Fruit fly (Drosophila melanogaster) whole organism, embryonic: ENCODE results near the gene CG12106.

Experiments
- Adf1 ChIP-seq: fragments of 200-800 bp; sonication (Bioruptor generic); IDR thresholded peaks from 2 replicates; pipeline ENCODE4 v1.3.6; 2022; ENCODE audit warnings: missing biosample characterization, missing genetic modification characterization
- Atf-2 ChIP-seq: fragments of 200-800 bp; sonication (Bioruptor generic); optimal IDR thresholded peaks from 2 replicates; lab custom pipeline; 2016; ENCODE audit warnings: missing biosample characterization, missing genetic modification characterization
- Awh ChIP-seq: fragments of 200-800 bp; sonication (Bioruptor generic); IDR thresholded peaks from 2 replicates; pipeline ENCODE4, ENCODE4 v1.3.6; 2022; ENCODE audit warnings: missing biosample characterization, missing genetic modification characterization
- CG10147 ChIP-seq: fragments of 200-800 bp; sonication (Bioruptor generic); optimal IDR thresholded peaks from 2 replicates; lab custom pipeline; 2019; ENCODE audit warnings: missing biosample characterization, mild to moderate bottlenecking, missing genetic modification characterization, moderate library complexity
- CG10431 ChIP-seq: fragments of 200-800 bp; sonication (Bioruptor generic); optimal IDR thresholded peaks from 3 replicates; lab custom pipeline; 2018; ENCODE audit warnings: missing biosample characterization, mild to moderate bottlenecking, missing genetic modification characterization
- CG12659 ChIP-seq: fragments of 200-800 bp; sonication (Bioruptor generic); optimal IDR thresholded peaks from 3 replicates; lab custom pipeline; 2017; ENCODE audit warnings: mild to moderate bottlenecking, missing biosample characterization, missing genetic modification reagents, missing genetic modification characterization
- CG14860 ChIP-seq: fragments of 200-800 bp; sonication (Bioruptor generic); IDR thresholded peaks from 3 replicates; pipeline ENCODE4 v1.3.6; 2022; ENCODE audit warnings: missing biosample characterization, missing genetic modification characterization; ENCODE audit not compliant: partially characterized antibody
- CG14965 ChIP-seq: fragments of 200-800 bp; sonication (Bioruptor generic); optimal IDR thresholded peaks from 2 replicates; lab custom pipeline; 2016; ENCODE audit warnings: missing biosample characterization, missing genetic modification characterization, borderline replicate concordance
- CG15073 ChIP-seq: fragments of 200-800 bp; sonication (Bioruptor generic); optimal IDR thresholded peaks from 2 replicates; lab custom pipeline; 2016; ENCODE audit warnings: missing biosample characterization, missing genetic modification characterization
- CG1529 ChIP-seq: fragments of 200-800 bp; sonication (Bioruptor generic); optimal IDR thresholded peaks from 3 replicates; lab custom pipeline; 2018; ENCODE audit warnings: missing biosample characterization, missing genetic modification characterization
- CG17359 ChIP-seq: fragments of 200-800 bp; sonication (Bioruptor generic); optimal IDR thresholded peaks from 3 replicates; lab custom pipeline; 2018; ENCODE audit warnings: missing biosample characterization, mild to moderate bottlenecking, missing genetic modification characterization, moderate library complexity
- CG2678 ChIP-seq: fragments of 200-800 bp; sonication (Bioruptor generic); optimal IDR thresholded peaks from 3 replicates; lab custom pipeline; 2019; ENCODE audit warnings: missing biosample characterization, mild to moderate bottlenecking, missing genetic modification characterization, moderate library complexity
- CG31224 ChIP-seq: fragments of 200-800 bp; sonication (Bioruptor generic); IDR thresholded peaks from 2 replicates; pipeline ENCODE4 v1.3.6; 2022; ENCODE audit warnings: missing biosample characterization, missing genetic modification characterization
- CG32767 ChIP-seq: fragments of 200-800 bp; sonication (Bioruptor generic); IDR thresholded peaks from 2 replicates; pipeline ENCODE4 v1.3.6; 2022; ENCODE audit warnings: missing biosample characterization, missing genetic modification characterization
- CG34376 ChIP-seq: fragments of 200-800 bp; sonication (Bioruptor generic); optimal IDR thresholded peaks from 2 replicates; lab custom pipeline; 2018; ENCODE audit warnings: missing biosample characterization, mild to moderate bottlenecking, missing genetic modification characterization
- CG3847 ChIP-seq: fragments of 200-800 bp; sonication (Bioruptor generic); IDR thresholded peaks from 2 replicates; pipeline ENCODE4 v1.3.6; 2022; ENCODE audit warnings: missing biosample characterization, missing genetic modification characterization
- CG4282 ChIP-seq: fragments of 200-800 bp; sonication (Bioruptor generic); optimal IDR thresholded peaks from 2 replicates; lab custom pipeline; 2016; ENCODE audit warnings: missing biosample characterization, missing genetic modification characterization
- CG4617 ChIP-seq: fragments of 200-800 bp; sonication (Bioruptor generic); optimal IDR thresholded peaks from 3 replicates; lab custom pipeline; 2016; ENCODE audit warnings: missing biosample characterization, missing genetic modification characterization, borderline replicate concordance
- CG6654 ChIP-seq: fragments of 200-800 bp; sonication (Bioruptor generic); optimal IDR thresholded peaks from 2 replicates; lab custom pipeline; 2017; ENCODE audit warnings: missing biosample characterization, mild to moderate bottlenecking, missing genetic modification characterization
- CG7271 ChIP-seq: fragments of 200-800 bp; sonication (Bioruptor generic); optimal IDR thresholded peaks from 2 replicates; lab custom pipeline; 2018; ENCODE audit warnings: missing biosample characterization, mild to moderate bottlenecking, missing genetic modification characterization, moderate library complexity
- CG9817 ChIP-seq: fragments of 200-800 bp; sonication (Bioruptor generic); optimal IDR thresholded peaks from 2 replicates; lab custom pipeline; 2018; ENCODE audit warnings: missing biosample characterization, mild to moderate bottlenecking, missing genetic modification characterization, moderate library complexity
- Dip3 ChIP-seq: fragments of 200-800 bp; sonication (Bioruptor generic); optimal IDR thresholded peaks from 3 replicates; lab custom pipeline; 2016; ENCODE audit warnings: missing biosample characterization, missing genetic modification characterization
- Drgx ChIP-seq: fragments of 200-800 bp; sonication (Bioruptor generic); IDR thresholded peaks from 2 replicates; pipeline ENCODE4 v1.3.6; 2022; ENCODE audit warnings: missing biosample characterization, missing genetic modification characterization
- Hsf ChIP-seq: fragments of 200-800 bp; sonication (Bioruptor generic); optimal IDR thresholded peaks from 3 replicates; lab custom pipeline; 2016; ENCODE audit warnings: missing biosample characterization, missing genetic modification characterization
- MBD-R2 ChIP-seq: fragments of 200-800 bp; sonication (Bioruptor generic); IDR thresholded peaks from 2 replicates; pipeline ENCODE4 v1.3.6; 2022; ENCODE audit warnings: missing biosample characterization, missing genetic modification characterization
- Mes4 ChIP-seq: fragments of 200-800 bp; sonication (Bioruptor generic); optimal IDR thresholded peaks from 2 replicates; lab custom pipeline; 2016; ENCODE audit warnings: missing biosample characterization, missing genetic modification characterization
- Myb ChIP-seq: fragments of 200-800 bp; sonication (Bioruptor generic); optimal IDR thresholded peaks from 2 replicates; lab custom pipeline; 2016; ENCODE audit warnings: missing biosample characterization, missing genetic modification characterization
- NfI ChIP-seq: fragments of 200-800 bp; sonication (Bioruptor generic); optimal IDR thresholded peaks from 3 replicates; lab custom pipeline; 2018; ENCODE audit warnings: missing biosample characterization, mild to moderate bottlenecking, missing genetic modification characterization, moderate library complexity
- Rfx ChIP-seq: fragments of 200-800 bp; sonication (Bioruptor generic); IDR thresholded peaks from 2 replicates; pipeline ENCODE4 v1.3.6; 2022; ENCODE audit warnings: missing biosample characterization, missing genetic modification characterization
- Six4 ChIP-seq: fragments of 200-800 bp; sonication (Bioruptor generic); optimal IDR thresholded peaks from 2 replicates; lab custom pipeline; 2016; ENCODE audit warnings: missing biosample characterization, missing genetic modification characterization
- bigmax ChIP-seq: fragments of 200-800 bp; sonication (Bioruptor generic); optimal IDR thresholded peaks from 2 replicates; lab custom pipeline; 2018; ENCODE audit warnings: missing biosample characterization, mild to moderate bottlenecking, missing genetic modification characterization
- corto ChIP-seq: fragments of 200-800 bp; sonication (Bioruptor generic); optimal IDR thresholded peaks from 2 replicates; lab custom pipeline; 2016; ENCODE audit warnings: missing biosample characterization, mild to moderate bottlenecking, missing genetic modification characterization, moderate library complexity
- crc ChIP-seq: fragments of 200-800 bp; sonication (Bioruptor generic); optimal IDR thresholded peaks from 2 replicates; lab custom pipeline; 2016; ENCODE audit warnings: missing biosample characterization, missing genetic modification characterization
- dimm ChIP-seq: fragments of 200-800 bp; sonication (Bioruptor generic); IDR thresholded peaks from 2 replicates; pipeline ENCODE4 v1.3.6; 2022; ENCODE audit warnings: missing biosample characterization, missing genetic modification characterization
- dmrt99B ChIP-seq: fragments of 200-800 bp; sonication (Bioruptor generic); optimal IDR thresholded peaks from 2 replicates; lab custom pipeline; 2018; ENCODE audit warnings: missing biosample characterization, mild to moderate bottlenecking, missing genetic modification characterization, moderate library complexity
- emc ChIP-seq: fragments of 200-800 bp; sonication (Bioruptor generic); optimal IDR thresholded peaks from 2 replicates; lab custom pipeline; 2016; ENCODE audit warnings: missing biosample characterization, missing genetic modification characterization
- eyg ChIP-seq: fragments of 200-800 bp; sonication (Bioruptor generic); optimal IDR thresholded peaks from 3 replicates; lab custom pipeline; 2016; ENCODE audit warnings: missing biosample characterization, missing genetic modification characterization
- fd102C ChIP-seq: fragments of 200-800 bp; sonication (Bioruptor generic); optimal IDR thresholded peaks from 2 replicates; lab custom pipeline; 2018; ENCODE audit warnings: missing biosample characterization, mild to moderate bottlenecking, missing genetic modification characterization, moderate library complexity
- fd96Cb ChIP-seq: fragments of 200-800 bp; sonication (Bioruptor generic); optimal IDR thresholded peaks from 2 replicates; lab custom pipeline; 2018; ENCODE audit warnings: missing biosample characterization, mild to moderate bottlenecking, missing genetic modification characterization, moderate library complexity
- lmd ChIP-seq: fragments of 200-800 bp; sonication (Bioruptor generic); IDR thresholded peaks from 2 replicates; pipeline ENCODE4 v1.3.6; 2022; ENCODE audit warnings: missing biosample characterization, missing genetic modification characterization
- maf-S ChIP-seq: fragments of 200-800 bp; sonication (Bioruptor generic); optimal IDR thresholded peaks from 2 replicates; lab custom pipeline; 2016; ENCODE audit warnings: missing biosample characterization, missing genetic modification characterization
- nau ChIP-seq: fragments of 200-800 bp; sonication (Bioruptor generic); optimal IDR thresholded peaks from 3 replicates; lab custom pipeline; 2017; ENCODE audit warnings: missing biosample characterization, mild to moderate bottlenecking, missing genetic modification characterization, missing genetic modification reagents
- pnt ChIP-seq: fragments of 200-800 bp; sonication (Bioruptor generic); optimal IDR thresholded peaks from 3 replicates; lab custom pipeline; 2016; ENCODE audit warnings: missing biosample characterization, missing genetic modification characterization
- prd ChIP-seq, 3 experiments: fragments of >200 bp in 2 of 3; fragments of 200-800 bp in 1 of 3; sonication (Bioruptor generic) in 1 of 3; optimal IDR thresholded peaks in 2 of 3; IDR thresholded peaks in 1 of 3; 2 replicates in 2 of 3; 3 replicates in 1 of 3; pipeline versions ENCODE4 v1.3.6 to Lab custom; 2017 to 2022; ENCODE audit warnings: missing biosample characterization in 1 of 3, missing genetic modification characterization in 1 of 3
- rib ChIP-seq: fragments of 200-800 bp; sonication (Bioruptor generic); IDR thresholded peaks from 2 replicates; pipeline ENCODE4 v1.3.6; 2022; ENCODE audit warnings: missing biosample characterization, missing genetic modification characterization
- sc ChIP-seq, 3 experiments: fragments of >200 bp in 2 of 3; fragments of 200-800 bp in 1 of 3; sonication (Bioruptor generic) in 1 of 3; optimal IDR thresholded peaks; 2 replicates in 2 of 3; 3 replicates in 1 of 3; lab custom pipeline; 2017; ENCODE audit warnings: mild to moderate bottlenecking in 1 of 3, missing biosample characterization in 1 of 3, missing genetic modification characterization in 1 of 3, missing genetic modification reagents in 1 of 3
- sna ChIP-seq: fragments of 200-800 bp; sonication (Bioruptor generic); IDR thresholded peaks from 2 replicates; pipeline ENCODE4 v1.3.6; 2022; ENCODE audit warnings: missing biosample characterization, missing genetic modification characterization; ENCODE audit not compliant: partially characterized antibody
- stwl ChIP-seq: fragments of 200-800 bp; sonication (Bioruptor generic); optimal IDR thresholded peaks from 3 replicates; lab custom pipeline; 2018; ENCODE audit warnings: missing biosample characterization, mild to moderate bottlenecking, missing genetic modification characterization, moderate library complexity
- sug ChIP-seq: fragments of 200-800 bp; optimal IDR thresholded peaks from 2 replicates; lab custom pipeline; 2019; ENCODE audit warnings: missing biosample characterization, mild to moderate bottlenecking, missing genetic modification characterization, moderate library complexity
- zfh1 ChIP-seq: fragments of 200-800 bp; sonication (Bioruptor generic); IDR thresholded peaks from 3 replicates; pipeline ENCODE4 v1.3.6; 2022; ENCODE audit warnings: missing biosample characterization, missing genetic modification characterization

The CG12106 gene

DNA sequence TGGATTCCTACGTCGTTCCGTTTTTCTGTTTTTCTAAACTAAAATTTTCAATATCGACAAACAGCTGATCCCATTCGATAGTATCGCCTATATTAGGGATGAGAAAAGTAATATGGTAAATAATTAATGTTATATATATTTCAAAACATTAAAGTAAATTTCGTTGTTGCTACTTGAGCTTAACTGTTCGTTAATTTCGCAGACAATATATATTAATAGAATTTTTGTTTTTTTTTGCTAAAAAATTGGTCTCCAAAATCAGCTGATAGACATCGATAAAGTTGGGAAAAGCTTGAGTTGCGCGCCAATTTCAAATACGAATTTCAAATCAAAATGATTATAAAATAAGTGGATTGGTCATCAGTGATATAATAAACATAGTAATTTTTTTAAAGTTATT lies 2.7 kb downstream of the CG12106 start, which contains the start of gene CG12118 (continued):
- peak; percentile 68 for TF ChIP-seq corto (GFP tag; lab: Kevin White, UChicago)
- TF ChIP-seq CG2678 (tag; lab: Kevin White, UChicago), result peak; percentile 81
- no peak for TF ChIP-seq CG6654 (GFP tag; lab: Kevin White, UChicago)
- peak; percentile 80 for TF ChIP-seq CG3847 (GFP tag; lab: Robert Waterston, UW)
- TF ChIP-seq Mes4, result no peak
- peak; percentile 71 for TF ChIP-seq Hsf (GFP tag; lab: Kevin White, UChicago)
- TF ChIP-seq maf-S (GFP tag; lab: Kevin White, UChicago), result peak; percentile 32
- peak; percentile 62 for TF ChIP-seq Drgx (GFP tag; lab: Robert Waterston, UW)
- no peak for TF ChIP-seq sc (optimal IDR thresholded peaks at IDR 0.05; lab: Kevin White, UChicago)
- peak; percentile 46 for TF ChIP-seq sc (GFP tag; optimal IDR thresholded peaks at IDR 0.05; lab: Kevin White, UChicago)
- peak; percentile 52 for TF ChIP-seq CG4617 (GFP tag; lab: Kevin White, UChicago)
- peak; percentile 74 for TF ChIP-seq CG12659
- peak; percentile 95 for TF ChIP-seq sna (GFP tag; lab: Robert Waterston, UW)
- TF ChIP-seq NfI (GFP tag; lab: Kevin White, UChicago), result peak; percentile 62
- TF ChIP-seq lmd (GFP tag; lab: Robert Waterston, UW), result peak; percentile 68
- TF ChIP-seq CG10431, result no peak
- peak; percentile 89 for TF ChIP-seq zfh1 (GFP tag; lab: Robert Waterston, UW)
- TF ChIP-seq Dip3 (GFP tag; lab: Kevin White, UChicago), result peak; percentile 35
- peak; percentile 78 for TF ChIP-seq Rfx (GFP tag; lab: Robert Waterston, UW)
- TF ChIP-seq CG1529 (GFP tag; lab: Kevin White, UChicago), result peak; percentile 40
- peak; percentile 74 for TF ChIP-seq CG9817 (tag; lab: Kevin White, UChicago)
- no peak for TF ChIP-seq prd (optimal IDR thresholded peaks at IDR 0.05; lab: Kevin White, UChicago)
- peak; percentile 87 for TF ChIP-seq prd (GFP tag; IDR thresholded peaks at IDR 0.05; lab: Robert Waterston, UW)
- peak; percentile 35 for TF ChIP-seq stwl
- peak; percentile 44; the same call in 1 of the 2 replicates for TF ChIP-seq rib (GFP tag; lab: Robert Waterston, UW)
- TF ChIP-seq eyg (GFP tag; lab: Kevin White, UChicago), result no peak
- TF ChIP-seq CG34376 (GFP tag; lab: Kevin White, UChicago), result peak; percentile 27
- TF ChIP-seq Awh (GFP tag; lab: Robert Waterston, UW), result peak; percentile 79; the same call in 1 of the 2 replicates
- peak; percentile 72 for TF ChIP-seq Six4 (GFP tag; lab: Kevin White, UChicago)
- peak; percentile 9 for TF ChIP-seq Atf-2
- no peak for TF ChIP-seq nau
- peak; percentile 73 for TF ChIP-seq dmrt99B (tag; lab: Kevin White, UChicago)
- TF ChIP-seq CG32767, result peak; percentile 68; the same call in 1 of the 2 replicates
- peak; percentile 30 for TF ChIP-seq Myb (GFP tag; lab: Kevin White, UChicago)
- TF ChIP-seq CG4282 (GFP tag; lab: Kevin White, UChicago), result no peak
- no peak for TF ChIP-seq emc (GFP tag; lab: Kevin White, UChicago)
- TF ChIP-seq CG14965 (GFP tag; lab: Kevin White, UChicago), result no peak
- peak; percentile 78 for TF ChIP-seq CG14860 (GFP tag; lab: Robert Waterston, UW)
- TF ChIP-seq crc (GFP tag; lab: Kevin White, UChicago), result no peak
- peak; percentile 39; the same call in 1 of the 2 replicates for TF ChIP-seq dimm (GFP tag; lab: Robert Waterston, UW)
- TF ChIP-seq CG31224 (GFP tag; lab: Robert Waterston, UW), result peak; percentile 79
- TF ChIP-seq CG7271 (tag; lab: Kevin White, UChicago), result peak; percentile 3
- peak; percentile 57 for TF ChIP-seq sug (tag; lab: Kevin White, UChicago)
- TF ChIP-seq MBD-R2 (GFP tag; lab: Robert Waterston, UW), result peak; percentile 87
- TF ChIP-seq CG15073, result no peak
- TF ChIP-seq fd102C (GFP tag; lab: Kevin White, UChicago), result no peak
- TF ChIP-seq CG10147 (GFP tag; lab: Kevin White, UChicago), result peak; percentile 69
- TF ChIP-seq bigmax (GFP tag; lab: Kevin White, UChicago), result no peak
- no peak for TF ChIP-seq pnt (GFP tag; lab: Kevin White, UChicago)
- TF ChIP-seq fd96Cb (tag; lab: Kevin White, UChicago), result peak; percentile 67
- TF ChIP-seq CG17359 (tag; lab: Kevin White, UChicago), result peak; percentile 80
- peak; percentile 62 for TF ChIP-seq Adf1
